Fruit fly (Drosophila melanogaster): ENCODE results near the gene Ptp36E.
A peak's percentile ranks its signal among the peaks of the same experiment; 100 is the strongest.

The Ptp36E gene

DNA sequence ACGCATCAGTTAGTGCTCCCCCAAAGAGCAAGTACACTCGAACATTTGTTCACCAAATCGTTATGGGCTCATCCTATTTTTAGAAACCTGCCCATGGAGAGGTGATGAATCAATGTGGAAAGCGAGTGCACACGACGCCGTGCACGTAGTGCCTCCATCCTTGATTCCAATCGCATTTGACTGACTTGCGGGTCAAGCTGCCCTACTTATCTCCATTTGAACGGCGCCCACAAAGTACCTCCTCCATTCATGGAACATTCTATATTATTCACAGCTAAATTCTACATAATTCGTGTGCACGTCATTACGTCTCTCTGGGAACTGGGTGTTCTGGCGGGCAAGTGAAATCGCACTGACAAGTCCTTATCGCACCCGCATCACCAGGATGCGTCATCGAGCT is 41.6 kb downstream of the Ptp36E start:
- TF ChIP-seq CG32264 (GFP tag; optimal IDR thresholded peaks at IDR 0.05), result no peak
- no peak for TF ChIP-seq Jra (GFP tag; optimal IDR thresholded peaks at IDR 0.05)
- TF ChIP-seq Hr83 (GFP tag; optimal IDR thresholded peaks at IDR 0.05; ENCODE audit: poor library complexity, severe bottlenecking), result no peak
- TF ChIP-seq Rel (GFP tag; optimal IDR thresholded peaks at IDR 0.05), result no peak
- no peak for TF ChIP-seq Rel (tag; optimal IDR thresholded peaks at IDR 0.05)
- TF ChIP-seq h (GFP tag; optimal IDR thresholded peaks at IDR 0.05), result no peak
- no peak for TF ChIP-seq Dfd (GFP tag; optimal IDR thresholded peaks at IDR 0.05)
- TF ChIP-seq pan (optimal IDR thresholded peaks at IDR 0.05), result no peak
- no peak for TF ChIP-seq rgr (GFP tag; optimal IDR thresholded peaks at IDR 0.05)
- TF ChIP-seq brk (GFP tag; optimal IDR thresholded peaks at IDR 0.05), result no peak
- no peak for TF ChIP-seq tai (GFP tag; optimal IDR thresholded peaks at IDR 0.05)
- no peak for TF ChIP-seq woc (GFP tag; optimal IDR thresholded peaks at IDR 0.05)
- no peak for TF ChIP-seq CrebA (GFP tag; optimal IDR thresholded peaks at IDR 0.05; ENCODE audit: borderline replicate concordance)
- no peak for TF ChIP-seq HLH106 (tag; optimal IDR thresholded peaks at IDR 0.05)
- TF ChIP-seq ey (GFP tag; optimal IDR thresholded peaks at IDR 0.05), result no peak
- no peak for TF ChIP-seq sv (GFP tag; optimal IDR thresholded peaks at IDR 0.05)
- no peak for TF ChIP-seq br (GFP tag; optimal IDR thresholded peaks at IDR 0.05)
- TF ChIP-seq fru (GFP tag; optimal IDR thresholded peaks at IDR 0.05), result no peak
- TF ChIP-seq dmrt93B (GFP tag; optimal IDR thresholded peaks at IDR 0.05), result no peak

DNA sequence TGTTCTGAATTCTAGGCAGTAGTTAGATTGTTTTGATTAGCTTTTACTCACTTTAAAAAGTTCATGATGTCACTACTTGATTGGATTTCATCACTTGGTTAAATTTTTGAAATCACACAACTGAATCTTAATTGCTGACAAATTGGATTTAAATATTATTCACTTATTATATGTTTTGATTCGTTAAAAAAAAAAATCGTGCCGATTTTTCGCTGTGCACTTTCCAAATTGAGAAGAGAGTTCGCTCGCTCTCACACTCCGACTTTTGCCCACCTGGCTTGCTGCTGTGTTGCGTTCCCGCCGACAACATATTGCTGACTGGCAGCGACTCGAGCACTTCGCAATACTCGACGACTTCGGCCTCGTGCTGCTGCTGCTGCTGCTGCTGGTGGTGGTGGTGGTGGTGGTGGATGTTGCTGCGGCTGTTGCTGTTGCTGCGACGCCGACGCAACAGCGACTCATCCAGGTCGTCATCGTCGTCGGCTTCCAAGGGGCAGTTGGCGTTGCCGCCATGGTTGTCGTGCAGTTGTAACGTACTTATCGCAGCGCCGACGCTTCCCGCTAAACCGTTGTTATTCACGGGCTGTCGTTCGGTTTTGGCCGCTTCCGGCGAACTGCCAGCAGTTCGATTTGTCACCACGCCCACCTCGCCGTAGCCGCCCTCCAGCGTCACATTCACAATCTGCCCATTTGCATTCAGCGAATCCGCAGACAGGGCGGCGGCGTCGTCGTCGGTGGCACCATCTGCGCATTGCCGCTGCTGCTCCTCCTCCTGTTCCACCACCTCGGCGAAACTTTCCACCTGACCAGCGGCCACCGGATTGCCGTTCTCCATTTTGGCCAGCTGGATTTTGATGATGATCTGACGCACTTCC is 43.1 kb downstream of the Ptp36E start:
- TF ChIP-seq brk (GFP tag; optimal IDR thresholded peaks at IDR 0.05), result peak; percentile 56
- TF ChIP-seq sage (GFP tag; optimal IDR thresholded peaks at IDR 0.05), result no peak
- TF ChIP-seq Mio (GFP tag; optimal IDR thresholded peaks at IDR 0.05), result no peak
- no peak for TF ChIP-seq usp (GFP tag; optimal IDR thresholded peaks at IDR 0.05)
- no peak for TF ChIP-seq Myc (optimal IDR thresholded peaks at IDR 0.05)
- TF ChIP-seq Hr83 (GFP tag; optimal IDR thresholded peaks at IDR 0.05; ENCODE audit: poor library complexity, severe bottlenecking), result peak; percentile 73
- no peak for TF ChIP-seq CG32264 (GFP tag; optimal IDR thresholded peaks at IDR 0.05)
- TF ChIP-seq fru (GFP tag; optimal IDR thresholded peaks at IDR 0.05), result peak; percentile 70
- TF ChIP-seq lola (GFP tag; optimal IDR thresholded peaks at IDR 0.05), result no peak
- TF ChIP-seq CG9705 (GFP tag; optimal IDR thresholded peaks at IDR 0.05), result no peak
- TF ChIP-seq dsf (GFP tag; optimal IDR thresholded peaks at IDR 0.05; ENCODE audit: borderline replicate concordance), result no peak
- peak; percentile 71 for TF ChIP-seq ey (GFP tag; optimal IDR thresholded peaks at IDR 0.05)
- TF ChIP-seq GATAd (GFP tag; optimal IDR thresholded peaks at IDR 0.05), result no peak
- TF ChIP-seq Dif (GFP tag; optimal IDR thresholded peaks at IDR 0.05; ENCODE audit: partially characterized antibody), result peak; percentile 61
- TF ChIP-seq Jra (GFP tag; optimal IDR thresholded peaks at IDR 0.05), result no peak
- TF ChIP-seq h (GFP tag; optimal IDR thresholded peaks at IDR 0.05), result peak; percentile 78
- TF ChIP-seq Rel (GFP tag; optimal IDR thresholded peaks at IDR 0.05), result no peak
- peak; percentile 40 for TF ChIP-seq Rel (tag; optimal IDR thresholded peaks at IDR 0.05)
- peak; percentile 27 for TF ChIP-seq dmrt93B (GFP tag; optimal IDR thresholded peaks at IDR 0.05)
- TF ChIP-seq Abd-B (GFP tag; optimal IDR thresholded peaks at IDR 0.05), result no peak
- peak; percentile 8 for TF ChIP-seq Dfd (GFP tag; optimal IDR thresholded peaks at IDR 0.05)
- peak; percentile 37 for TF ChIP-seq sv (GFP tag; optimal IDR thresholded peaks at IDR 0.05)
- TF ChIP-seq HLH106 (tag; optimal IDR thresholded peaks at IDR 0.05), result peak; percentile 63
- no peak for TF ChIP-seq N (GFP tag; optimal IDR thresholded peaks at IDR 0.05)
- TF ChIP-seq br (GFP tag; optimal IDR thresholded peaks at IDR 0.05), result peak; percentile 72
- peak; percentile 66 for TF ChIP-seq OdsH (GFP tag; optimal IDR thresholded peaks at IDR 0.05)
- TF ChIP-seq psq (GFP tag; optimal IDR thresholded peaks at IDR 0.05), result peak; percentile 32
- peak; percentile 65 for TF ChIP-seq Sp1 (GFP tag; optimal IDR thresholded peaks at IDR 0.05)
- TF ChIP-seq woc (GFP tag; optimal IDR thresholded peaks at IDR 0.05), result peak; percentile 26
- TF ChIP-seq Vsx2 (GFP tag; optimal IDR thresholded peaks at IDR 0.05; ENCODE audit: partially characterized antibody), result no peak
- no peak for TF ChIP-seq tai (GFP tag; optimal IDR thresholded peaks at IDR 0.05)
- TF ChIP-seq Hnf4 (GFP tag; optimal IDR thresholded peaks at IDR 0.05), result peak; percentile 72
- TF ChIP-seq dl (GFP tag; optimal IDR thresholded peaks at IDR 0.05; ENCODE audit: insufficient read depth in 1 of 2, partially characterized antibody in 2 of 2), result peak in 1 of 2 experiments; percentile 51
- peak; percentile 67 for TF ChIP-seq rgr (GFP tag; optimal IDR thresholded peaks at IDR 0.05)
- TF ChIP-seq jim (GFP tag; optimal IDR thresholded peaks at IDR 0.05), result no peak
- no peak for TF ChIP-seq Hr78 (GFP tag; optimal IDR thresholded peaks at IDR 0.05)
- no peak for TF ChIP-seq CrebA (GFP tag; optimal IDR thresholded peaks at IDR 0.05; ENCODE audit: borderline replicate concordance)
- TF ChIP-seq pan (optimal IDR thresholded peaks at IDR 0.05), result no peak
- peak in 1 of 2 experiments; percentile 73 for TF ChIP-seq foxo (GFP tag; optimal IDR thresholded peaks at IDR 0.05)
